Worm (Caenorhabditis elegans): ENCODE data around the gene K08F4.12.

Gene K08F4.12

ce11 chrIV:10110870-10111269 is 27.0 kb upstream of the K08F4.12 start:
- TF ChIP-seq mab-5 (tag; optimal IDR thresholded peaks at IDR 0.05), result no peak
- TF ChIP-seq alr-1 (tag; optimal IDR thresholded peaks at IDR 0.05), result no peak
- no peak for TF ChIP-seq mbf-1 (tag; optimal IDR thresholded peaks at IDR 0.05)

- TF ChIP-seq unc-39 (tag; optimal IDR thresholded peaks at IDR 0.05), result no peak
- TF ChIP-seq nhr-77 (tag; optimal IDR thresholded peaks at IDR 0.05), result no peak
- TF ChIP-seq blmp-1 (tag; optimal IDR thresholded peaks at IDR 0.05; ENCODE audit: insufficient read depth), result no peak
- TF ChIP-seq ama-1 (optimal IDR thresholded peaks at IDR 0.05), result no peak
- no peak for TF ChIP-seq lin-13 (GFP tag; optimal IDR thresholded peaks at IDR 0.05)
- no peak for TF ChIP-seq elt-3 (tag; optimal IDR thresholded peaks at IDR 0.05)
- no peak for TF ChIP-seq unc-55 (GFP tag; optimal IDR thresholded peaks at IDR 0.05)
- no peak for TF ChIP-seq nhr-10 (tag; optimal IDR thresholded peaks at IDR 0.05)
- no peak for TF ChIP-seq Y55F3AM.14 (GFP tag; optimal IDR thresholded peaks at IDR 0.05)
- no peak for TF ChIP-seq lsy-2 (tag; optimal IDR thresholded peaks at IDR 0.05)
- TF ChIP-seq sma-3 (GFP tag; optimal IDR thresholded peaks at IDR 0.05), result no peak
- TF ChIP-seq snpc-4 (tag; optimal IDR thresholded peaks at IDR 0.05), result no peak
Measured at ce11 chrIV:10111441-10111840, 26.5 kb upstream of the K08F4.12 start, which contains the start of gene spch-1. TSS of gene spch-1 (minus strand) at chrIV:10111541.

ce11 chrIV:10112570-10112969 is 25.3 kb upstream of the K08F4.12 start, which contains the start of gene nsph-3.2:
TSS of gene nsph-3.2 (plus strand) at chrIV:10112870.
- TF ChIP-seq ama-1 (optimal IDR thresholded peaks at IDR 0.05), result no peak
- no peak for TF ChIP-seq zag-1 (tag; optimal IDR thresholded peaks at IDR 0.05)
- no peak for TF ChIP-seq blmp-1 (tag; optimal IDR thresholded peaks at IDR 0.05; ENCODE audit: insufficient read depth)
- TF ChIP-seq egl-27 (tag; optimal IDR thresholded peaks at IDR 0.05), result no peak
- no peak for TF ChIP-seq sem-4 (tag; optimal IDR thresholded peaks at IDR 0.05)
- TF ChIP-seq nhr-6 (tag; optimal IDR thresholded peaks at IDR 0.05), result no peak
- TF ChIP-seq ceh-82 (tag; optimal IDR thresholded peaks at IDR 0.05), result no peak
- TF ChIP-seq nhr-237 (tag; optimal IDR thresholded peaks at IDR 0.05), result no peak
- TF ChIP-seq crh-2 (tag; optimal IDR thresholded peaks at IDR 0.05), result no peak
- TF ChIP-seq Y55F3AM.14 (GFP tag; optimal IDR thresholded peaks at IDR 0.05), result no peak
- no peak for TF ChIP-seq ztf-4 (tag; optimal IDR thresholded peaks at IDR 0.05)
- no peak for TF ChIP-seq nhr-11 (tag; optimal IDR thresholded peaks at IDR 0.05)
- no peak for TF ChIP-seq aly-2 (tag; optimal IDR thresholded peaks at IDR 0.05)
- TF ChIP-seq peb-1 (tag; optimal IDR thresholded peaks at IDR 0.05), result no peak
- TF ChIP-seq lsy-2 (tag; optimal IDR thresholded peaks at IDR 0.05), result no peak
- no peak for TF ChIP-seq skn-1 (tag; optimal IDR thresholded peaks at IDR 0.05)
- TF ChIP-seq mab-5 (tag; optimal IDR thresholded peaks at IDR 0.05), result no peak

- TF ChIP-seq dmd-4 (tag; optimal IDR thresholded peaks at IDR 0.05) (no peak), unc-55 (GFP tag; optimal IDR thresholded peaks at IDR 0.05) (no peak), ama-1 (optimal IDR thresholded peaks at IDR 0.05) (no peak), peb-1 (tag; optimal IDR thresholded peaks at IDR 0.05) (no peak), lsy-2 (tag; optimal IDR thresholded peaks at IDR 0.05) (no peak), ceh-16 (tag; optimal IDR thresholded peaks at IDR 0.05) (no peak), nhr-11 (tag; optimal IDR thresholded peaks at IDR 0.05) (no peak), alr-1 (tag; optimal IDR thresholded peaks at IDR 0.05) (no peak), unc-39 (tag; optimal IDR thresholded peaks at IDR 0.05) (no peak), egl-27 (tag; optimal IDR thresholded peaks at IDR 0.05) (no peak), unc-62 (GFP tag; optimal IDR thresholded peaks at IDR 0.05) (no peak), sma-3 (GFP tag; optimal IDR thresholded peaks at IDR 0.05) (no peak), crh-2 (tag; optimal IDR thresholded peaks at IDR 0.05) (no peak), lin-11 (tag; optimal IDR thresholded peaks at IDR 0.05) (no peak), nhr-129 (tag; optimal IDR thresholded peaks at IDR 0.05) (no peak), nhr-21 (tag; optimal IDR thresholded peaks at IDR 0.05) (no peak), mdl-1 (tag; optimal IDR thresholded peaks at IDR 0.05) (no peak), R02D3.7 (tag; optimal IDR thresholded peaks at IDR 0.05) (no peak)
Measured at ce11 chrIV:10115142-10115541, 22.8 kb upstream of the K08F4.12 start, which contains the start of gene C04G2.10. TSS of gene C04G2.10 (plus strand) at chrIV:10115442.

ce11 chrIV:10116765-10117164 is 21.1 kb upstream of the K08F4.12 start:
- TF ChIP-seq nhr-12 (tag; optimal IDR thresholded peaks at IDR 0.05), result no peak
- TF ChIP-seq ceh-16 (tag; optimal IDR thresholded peaks at IDR 0.05), result no peak
- TF ChIP-seq lin-39 (tag; optimal IDR thresholded peaks at IDR 0.05), result no peak
- TF ChIP-seq snpc-4 (tag; optimal IDR thresholded peaks at IDR 0.05), result no peak
- no peak for TF ChIP-seq unc-62 (GFP tag; optimal IDR thresholded peaks at IDR 0.05)
- TF ChIP-seq ztf-1 (GFP tag; conservative IDR thresholded peaks at IDR 0.05), result no peak

Measured in whole organism, L2 larva.